Fruit fly (Drosophila melanogaster) whole organism, pupa: ENCODE data around the gene CG32121.

ENCODE experiments used
- CG10348 ChIP-seq: fragments of 200-800 bp; sonication (Bioruptor generic); IDR thresholded peaks from 2 replicates; pipeline ENCODE4 v1.3.6; 2022; ENCODE audit warnings: missing biosample characterization, missing genetic modification characterization
- CG12605 ChIP-seq: fragments of 200-800 bp; sonication (Bioruptor generic); IDR thresholded peaks from 2 replicates; pipeline ENCODE4 v1.3.6; 2022; ENCODE audit warnings: missing biosample characterization, missing genetic modification characterization
- CG13204 ChIP-seq: fragments of 200-800 bp; sonication (Bioruptor generic); optimal IDR thresholded peaks from 2 replicates; lab custom pipeline; 2018; ENCODE audit warnings: missing biosample characterization, mild to moderate bottlenecking, missing genetic modification characterization, moderate library complexity
- CG14655 ChIP-seq: fragments of 200-800 bp; sonication (Bioruptor generic); optimal IDR thresholded peaks from 3 replicates; lab custom pipeline; 2017; ENCODE audit warnings: mild to moderate bottlenecking, missing biosample characterization, missing genetic modification reagents, missing genetic modification characterization
- CG15710 ChIP-seq: fragments of 200-800 bp; sonication (Bioruptor generic); optimal IDR thresholded peaks from 2 replicates; lab custom pipeline; 2018; ENCODE audit warnings: missing biosample characterization, mild to moderate bottlenecking, missing genetic modification characterization, moderate library complexity
- CG17806 ChIP-seq: fragments of 200-800 bp; sonication (Bioruptor generic); optimal IDR thresholded peaks from 2 replicates; lab custom pipeline; 2018; ENCODE audit warnings: missing biosample characterization, mild to moderate bottlenecking, missing genetic modification characterization, moderate library complexity
- CG32121 ChIP-seq: fragments of 200-800 bp; sonication (Bioruptor generic); IDR thresholded peaks from 2 replicates; pipeline ENCODE4 v1.3.6; 2022; ENCODE audit warnings: missing biosample characterization, missing genetic modification characterization
- CG34367 ChIP-seq: fragments of 200-800 bp; sonication (Bioruptor generic); optimal IDR thresholded peaks from 2 replicates; lab custom pipeline; 2018; ENCODE audit warnings: missing biosample characterization, mild to moderate bottlenecking, missing genetic modification characterization
- CG4496 ChIP-seq: fragments of 200-800 bp; sonication (Bioruptor generic); IDR thresholded peaks from 3 replicates; pipeline ENCODE4 v1.3.6; 2022; ENCODE audit warnings: missing biosample characterization, missing genetic modification characterization
- CG8159 ChIP-seq: fragments of 200-800 bp; sonication (Bioruptor generic); optimal IDR thresholded peaks from 3 replicates; lab custom pipeline; 2018; ENCODE audit warnings: missing biosample characterization, mild to moderate bottlenecking, missing genetic modification characterization, moderate library complexity
- CG8301 ChIP-seq: fragments of 200-800 bp; sonication (Bioruptor generic); optimal IDR thresholded peaks from 2 replicates; lab custom pipeline; 2018; ENCODE audit warnings: missing biosample characterization, mild to moderate bottlenecking, missing genetic modification characterization
- CG9948 ChIP-seq: fragments of 200-800 bp; sonication (Bioruptor generic); optimal IDR thresholded peaks from 2 replicates; lab custom pipeline; 2018; ENCODE audit warnings: missing biosample characterization, mild to moderate bottlenecking, missing genetic modification characterization, moderate library complexity
- D1 ChIP-seq: fragments of 200-800 bp; sonication (Bioruptor generic); optimal IDR thresholded peaks from 2 replicates; lab custom pipeline; 2018; ENCODE audit warnings: missing biosample characterization, mild to moderate bottlenecking, missing genetic modification characterization, moderate library complexity
- EcR ChIP-seq: fragments of 200-800 bp; sonication (Bioruptor generic); optimal IDR thresholded peaks from 3 replicates; lab custom pipeline; 2019; ENCODE audit warnings: missing biosample characterization, missing genetic modification characterization, mild to moderate bottlenecking, moderate library complexity, missing genetic modification reagents
- Ets98B ChIP-seq: fragments of 200-800 bp; sonication (Bioruptor generic); IDR thresholded peaks from 2 replicates; pipeline ENCODE4 v1.3.6; 2022; ENCODE audit warnings: missing biosample characterization, missing genetic modification characterization
- Pif1A ChIP-seq: fragments of 200-800 bp; sonication (Bioruptor generic); optimal IDR thresholded peaks from 3 replicates; lab custom pipeline; 2016; ENCODE audit warnings: missing biosample characterization, missing genetic modification characterization
- Pif1B ChIP-seq: fragments of 200-800 bp; sonication (Bioruptor generic); optimal IDR thresholded peaks from 3 replicates; lab custom pipeline; 2016; ENCODE audit warnings: missing biosample characterization, missing genetic modification characterization
- Snoo ChIP-seq: fragments of 200-800 bp; sonication (Bioruptor generic); optimal IDR thresholded peaks from 3 replicates; lab custom pipeline; 2017; ENCODE audit warnings: missing biosample characterization, mild to moderate bottlenecking, missing genetic modification characterization, inconsistent platforms
- fd96Ca ChIP-seq: fragments of 200-800 bp; sonication (Bioruptor generic); IDR thresholded peaks from 3 replicates; pipeline ENCODE4 v1.3.6; 2022; ENCODE audit warnings: missing biosample characterization, missing genetic modification characterization
- gl ChIP-seq: fragments of 200-800 bp; sonication (Bioruptor generic); optimal IDR thresholded peaks from 2 replicates; lab custom pipeline; 2018; ENCODE audit warnings: missing biosample characterization, mild to moderate bottlenecking, missing genetic modification characterization
- rn ChIP-seq: fragments of 200-800 bp; sonication (Bioruptor generic); IDR thresholded peaks from 2 replicates; pipeline ENCODE4 v1.3.6; 2022; ENCODE audit warnings: missing biosample characterization, missing genetic modification characterization

The CG32121 gene

dm6 chr3L:13422286-13422787 is at the start of gene CG32121:
TSS of gene CG32121 (minus strand) at chr3L:13422336.
- TF ChIP-seq CG15710 (tag; lab: Kevin White, UChicago) (no peak), Snoo (no peak), fd96Ca (GFP tag; lab: Robert Waterston, UW) (no peak), CG8301 (tag; lab: Kevin White, UChicago) (no peak), CG4496 (GFP tag; lab: Robert Waterston, UW) (no peak), rn (no peak), CG17806 (tag; lab: Kevin White, UChicago) (no peak), CG12605 (no peak), Ets98B (GFP tag; lab: Robert Waterston, UW) (no peak), CG32121 (GFP tag; lab: Robert Waterston, UW) (no peak; the same call in 1 of the 2 replicates), CG34367 (tag; lab: Kevin White, UChicago) (no peak)

- TF ChIP-seq CG17806 (tag; lab: Kevin White, UChicago) = no peak
- no peak for TF ChIP-seq fd96Ca (GFP tag; lab: Robert Waterston, UW)
- TF ChIP-seq Pif1B (GFP tag; lab: Kevin White, UChicago) = no peak
- no peak for TF ChIP-seq D1 (tag; lab: Kevin White, UChicago)
- no peak for TF ChIP-seq Pif1A (GFP tag; lab: Kevin White, UChicago)
- no peak for TF ChIP-seq CG15710 (tag; lab: Kevin White, UChicago)
- TF ChIP-seq CG14655 (GFP tag; lab: Kevin White, UChicago) = no peak
- TF ChIP-seq CG12605 = no peak
- TF ChIP-seq Ets98B (GFP tag; lab: Robert Waterston, UW) = no peak
- TF ChIP-seq CG10348 (GFP tag; lab: Robert Waterston, UW) = no peak
- TF ChIP-seq EcR (GFP tag; lab: Kevin White, UChicago) = no peak
- no peak for TF ChIP-seq rn
- TF ChIP-seq CG8301 (tag; lab: Kevin White, UChicago) = no peak
- TF ChIP-seq Snoo = no peak
- no peak for TF ChIP-seq CG4496 (GFP tag; lab: Robert Waterston, UW)
- no peak for TF ChIP-seq gl
- TF ChIP-seq CG8159 (tag; lab: Kevin White, UChicago) = no peak
- no peak for TF ChIP-seq CG34367 (tag; lab: Kevin White, UChicago)
- no peak for TF ChIP-seq CG9948 (tag; lab: Kevin White, UChicago)
- TF ChIP-seq CG32121 (GFP tag; lab: Robert Waterston, UW) = no peak
These were observed 35.0 kb upstream of the CG32121 start, which contains the start of gene CG10116 for dm6 chr3L:13457133-13457532. TSS of gene CG10116 (minus strand) at chr3L:13457238.

dm6 chr3L:13454755-13455154 is 32.6 kb upstream of the CG32121 start:
- TF ChIP-seq D1 (tag; lab: Kevin White, UChicago) (no peak), Pif1A (GFP tag; lab: Kevin White, UChicago) (no peak)

- TF ChIP-seq CG4496 (GFP tag; lab: Robert Waterston, UW) (0 out of 3 replicates have a peak, but pooled peaks have one; percentile 44), CG14655 (GFP tag; lab: Kevin White, UChicago) (peak; percentile 14), gl (no peak), Ets98B (GFP tag; lab: Robert Waterston, UW) (peak; percentile 33; the same call in 1 of the 2 replicates), Snoo (no peak), rn (0 out of 2 replicates have a peak, but pooled peaks have one; percentile 13), Pif1A (GFP tag; lab: Kevin White, UChicago) (no peak), CG17806 (tag; lab: Kevin White, UChicago) (no peak), D1 (tag; lab: Kevin White, UChicago) (no peak), CG32121 (GFP tag; lab: Robert Waterston, UW) (peak; percentile 74), fd96Ca (GFP tag; lab: Robert Waterston, UW) (peak; percentile 64; the same call in 2 of the 3 replicates), CG8159 (tag; lab: Kevin White, UChicago) (no peak)
These were observed 30.1 kb upstream of the CG32121 start for dm6 chr3L:13452281-13452680.

- peak; percentile 13 for TF ChIP-seq Snoo
- peak; percentile 66 for TF ChIP-seq CG32121 (GFP tag; lab: Robert Waterston, UW)
- peak; percentile 9 for TF ChIP-seq CG8159 (tag; lab: Kevin White, UChicago)
- no peak for TF ChIP-seq CG10348 (GFP tag; lab: Robert Waterston, UW)
- peak; percentile 31 for TF ChIP-seq CG14655 (GFP tag; lab: Kevin White, UChicago)
- peak; percentile 44 for TF ChIP-seq CG8301 (tag; lab: Kevin White, UChicago)
These were observed 29.4 kb upstream of the CG32121 start for dm6 chr3L:13451562-13451961.

dm6 chr3L:13450177-13450793 is 28.1 kb upstream of the CG32121 start, which contains the start of the genes JMJD7 and CG10738:
TSS of gene JMJD7 (minus strand) at chr3L:13450283.
TSS of gene CG10738 (plus strand) at chr3L:13450770.
- TF ChIP-seq Ets98B (GFP tag; lab: Robert Waterston, UW) (peak; percentile 81), Snoo (peak; percentile 1), CG10348 (GFP tag; lab: Robert Waterston, UW) (no peak), CG8159 (tag; lab: Kevin White, UChicago) (peak; percentile 99), CG13204 (GFP tag; lab: Kevin White, UChicago) (no peak), CG4496 (GFP tag; lab: Robert Waterston, UW) (peak; percentile 85), CG12605 (peak; percentile 79), CG8301 (tag; lab: Kevin White, UChicago) (peak; percentile 57), D1 (tag; lab: Kevin White, UChicago) (peak; percentile 22), CG34367 (tag; lab: Kevin White, UChicago) (no peak), EcR (GFP tag; lab: Kevin White, UChicago) (no peak), Pif1B (GFP tag; lab: Kevin White, UChicago) (peak; percentile 62), CG15710 (tag; lab: Kevin White, UChicago) (peak; percentile 18), gl (no peak), fd96Ca (GFP tag; lab: Robert Waterston, UW) (peak; percentile 72; the same call in 2 of the 3 replicates), CG9948 (tag; lab: Kevin White, UChicago) (peak; percentile 5), CG32121 (GFP tag; lab: Robert Waterston, UW) (peak; percentile 54), CG17806 (tag; lab: Kevin White, UChicago) (peak; percentile 28), Pif1A (GFP tag; lab: Kevin White, UChicago) (peak; percentile 80), rn (peak; percentile 52), CG14655 (GFP tag; lab: Kevin White, UChicago) (peak; percentile 60)
